Fruit fly (Drosophila melanogaster): ENCODE results near the gene CG8219.

CG8219 gene

dm6 chr3L:6173826-6174255 is 26.4 kb upstream of the CG8219 start, which contains the start of the genes fmt and CG7376 (continued):
- TF ChIP-seq CG17385 (GFP tag; optimal IDR thresholded peaks at IDR 0.05) (no peak), CG6175 (GFP tag; IDR thresholded peaks at IDR 0.05) (no peak), CG7745 (tag; optimal IDR thresholded peaks at IDR 0.05) (no peak), HmgD (GFP tag; optimal IDR thresholded peaks at IDR 0.05) (no peak), NC2α (GFP tag; optimal IDR thresholded peaks at IDR 0.05) (no peak), CG3065 (GFP tag; optimal IDR thresholded peaks at IDR 0.05) (no peak), mirr (GFP tag; optimal IDR thresholded peaks at IDR 0.05) (no peak), CG3281 (GFP tag; optimal IDR thresholded peaks at IDR 0.05) (no peak), grau (tag; optimal IDR thresholded peaks at IDR 0.05) (no peak), Dp (GFP tag; optimal IDR thresholded peaks at IDR 0.05) (peak; percentile 64), lab (GFP tag; optimal IDR thresholded peaks at IDR 0.05) (no peak), CG6683 (GFP tag; optimal IDR thresholded peaks at IDR 0.05) (no peak), unc-4 (GFP tag; IDR thresholded peaks at IDR 0.05; ENCODE audit: partially characterized antibody) (peak; percentile 56; the same call in 1 of the 2 replicates), Dll (GFP tag; IDR thresholded peaks at IDR 0.05; ENCODE audit: partially characterized antibody) (peak; percentile 74; the same call in 3 of the 4 replicates), hbn (GFP tag; IDR thresholded peaks at IDR 0.05; ENCODE audit: partially characterized antibody) (peak; percentile 40; the same call in 1 of the 2 replicates), esg (GFP tag; conservative IDR thresholded peaks at IDR 0.05) (no peak; the same call in 1 of the 2 replicates), cato (GFP tag; optimal IDR thresholded peaks at IDR 0.05; ENCODE audit: borderline replicate concordance) (no peak), CG8290 (GFP tag; optimal IDR thresholded peaks at IDR 0.05) (no peak), CG8290 (tag; optimal IDR thresholded peaks at IDR 0.05) (no peak), CG30403 (GFP tag; optimal IDR thresholded peaks at IDR 0.05) (peak; percentile 48), CG10366 (GFP tag; IDR thresholded peaks at IDR 0.05) (no peak), zen2 (GFP tag; IDR thresholded peaks at IDR 0.05; ENCODE audit: partially characterized antibody) (peak; percentile 54; the same call in 1 of the 3 replicates), CG4360 (GFP tag; IDR thresholded peaks at IDR 0.05) (no peak), Sry-β (GFP tag; optimal IDR thresholded peaks at IDR 0.05) (no peak), CG15011 (GFP tag; optimal IDR thresholded peaks at IDR 0.05) (no peak), Asciz (GFP tag; optimal IDR thresholded peaks at IDR 0.05) (no peak), CG18764 (GFP tag; optimal IDR thresholded peaks at IDR 0.05) (no peak), sim (GFP tag; IDR thresholded peaks at IDR 0.05) (no peak), Optix (GFP tag; IDR thresholded peaks at IDR 0.05) (no peak), run (tag; optimal IDR thresholded peaks at IDR 0.05) (no peak), ems (GFP tag; optimal IDR thresholded peaks at IDR 0.05) (no peak), tna (GFP tag; IDR thresholded peaks at IDR 0.05; ENCODE audit: partially characterized antibody) (peak; percentile 84), Deaf1 (tag; optimal IDR thresholded peaks at IDR 0.05) (no peak), CG7928 (GFP tag; optimal IDR thresholded peaks at IDR 0.05) (no peak), az2 (GFP tag; optimal IDR thresholded peaks at IDR 0.05) (peak; percentile 7), CG13424 (tag; optimal IDR thresholded peaks at IDR 0.05) (peak; percentile 58), oc (tag; optimal IDR thresholded peaks at IDR 0.05) (no peak), Lim3 (GFP tag; IDR thresholded peaks at IDR 0.05) (no peak), CG6765 (GFP tag; optimal IDR thresholded peaks at IDR 0.05) (no peak), kni (GFP tag; optimal IDR thresholded peaks at IDR 0.05) (no peak), chn (GFP tag; optimal IDR thresholded peaks at IDR 0.05) (no peak), CG7556 (GFP tag; optimal IDR thresholded peaks at IDR 0.05) (no peak), CG9797 (GFP tag; optimal IDR thresholded peaks at IDR 0.05) (peak; percentile 16), C15 (GFP tag; IDR thresholded peaks at IDR 0.05) (no peak), CG10267 (tag; optimal IDR thresholded peaks at IDR 0.05) (peak; percentile 71), psq (GFP tag; optimal IDR thresholded peaks at IDR 0.05) (no peak), CG17361 (GFP tag; IDR thresholded peaks at IDR 0.05) (no peak), MTF-1 (GFP tag; optimal IDR thresholded peaks at IDR 0.05; ENCODE audit: borderline replicate concordance) (no peak), luna (GFP tag; optimal IDR thresholded peaks at IDR 0.05) (no peak), gce (GFP tag; IDR thresholded peaks at IDR 0.05) (no peak), Sox100B (GFP tag; optimal IDR thresholded peaks at IDR 0.05) (no peak)
